Worm (Caenorhabditis elegans) whole organism, midembryonic: ENCODE data around the gene cutl-2.

Experiments
- T22C8.4 ChIP-seq: fragments of 200-800 bp; sonication (Bioruptor generic); IDR thresholded peaks from 2 replicates; pipeline ENCODE4 v1.3.6; 2022; ENCODE audit warnings: missing genetic modification characterization, missing compliant biosample characterization
- klf-2 ChIP-seq: fragments of 200-800 bp; sonication (Bioruptor generic); conservative IDR thresholded peaks from 2 replicates; pipeline ENCODE4 v1.3.6; 2022; ENCODE audit warnings: missing genetic modification reagents, missing genetic modification characterization, missing compliant biosample characterization
- ztf-29 ChIP-seq: fragments of 200-800 bp; sonication (Bioruptor generic); IDR thresholded peaks from 2 replicates; pipeline ENCODE4 v1.3.6; 2022; ENCODE audit warnings: missing genetic modification reagents, missing genetic modification characterization, missing compliant biosample characterization

DNA sequence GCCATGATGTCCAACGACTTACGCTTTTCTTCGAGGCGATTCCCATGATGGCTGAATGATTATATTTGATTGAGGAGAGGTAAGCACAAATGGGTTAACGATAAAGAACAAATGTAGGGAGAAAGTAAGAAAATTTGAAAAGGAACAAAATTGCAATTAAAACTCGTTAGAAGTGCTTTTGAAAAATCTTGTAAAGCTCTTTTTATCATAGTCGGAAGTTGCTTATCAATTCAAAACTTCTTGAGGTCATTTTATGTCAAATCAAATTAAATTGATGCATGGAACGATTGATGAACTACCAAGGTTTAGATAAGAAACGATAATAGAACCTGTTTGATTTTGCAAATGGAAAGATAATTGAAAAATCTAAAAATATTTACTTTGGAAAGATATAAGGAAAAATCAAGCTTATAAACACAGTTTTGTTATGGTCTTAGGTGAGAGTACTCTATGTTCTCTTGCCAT lies 15.6 kb downstream of the cutl-2 start, which contains the start of gene glt-5:
- TF ChIP-seq klf-2 (GFP tag; lab: Robert Waterston, UW) (no peak), ztf-29 (GFP tag; lab: Robert Waterston, UW) (no peak), T22C8.4 (GFP tag; lab: Robert Waterston, UW) (no peak)
